Worm (Caenorhabditis elegans) whole organism, L4 larva: ENCODE results near the gene F56D6.9.

Experiments used
- D1046.2 ChIP-seq: fragments of 200-800 bp; sonication (Bioruptor generic); IDR thresholded peaks from 2 replicates; pipeline ENCODE4 v1.3.6; 2022; ENCODE audit warnings: missing genetic modification characterization, missing compliant biosample characterization
- F10B5.3 ChIP-seq: sonication (generic microtip); optimal IDR thresholded peaks from 2 replicates; lab custom pipeline; 2016; ENCODE audit warnings: mild to moderate bottlenecking, missing genetic modification characterization, missing compliant biosample characterization
- F26F4.8 ChIP-seq: fragments of 200-800 bp; sonication (Bioruptor generic); conservative IDR thresholded peaks from 2 replicates; pipeline ENCODE4 v1.3.6; 2022; ENCODE audit warnings: missing genetic modification characterization, missing compliant biosample characterization
- F49E8.2 ChIP-seq: sonication (generic microtip); optimal IDR thresholded peaks from 2 replicates; lab custom pipeline; 2016; ENCODE audit warnings: missing compliant biosample characterization, mild to moderate bottlenecking, missing genetic modification characterization, borderline replicate concordance
- T20F7.1 ChIP-seq: fragments of 200-800 bp; sonication (Bioruptor generic); optimal IDR thresholded peaks from 2 replicates; lab custom pipeline; 2018; ENCODE audit warnings: mild to moderate bottlenecking, missing genetic modification characterization, missing compliant biosample characterization
- T26A8.4 ChIP-seq: fragments of 200-800 bp; sonication (Bioruptor generic); IDR thresholded peaks from 2 replicates; pipeline ENCODE4 v1.3.6; 2022; ENCODE audit warnings: missing genetic modification characterization, missing compliant biosample characterization
- Y105C5A.15 ChIP-seq: fragments of 200-800 bp; sonication (Bioruptor generic); IDR thresholded peaks from 2 replicates; pipeline ENCODE4 v1.3.6; 2022; ENCODE audit warnings: missing genetic modification characterization, missing compliant biosample characterization
- Y5F2A.4 ChIP-seq: fragments of 200-800 bp; sonication (Bioruptor generic); optimal IDR thresholded peaks from 2 replicates; lab custom pipeline; 2018; ENCODE audit warnings: mild to moderate bottlenecking, missing genetic modification characterization, missing compliant biosample characterization
- ZK337.2 ChIP-seq: fragments of 200-800 bp; sonication (Bioruptor generic); IDR thresholded peaks from 2 replicates; pipeline ENCODE4 v1.3.6; 2022; ENCODE audit warnings: missing genetic modification reagents, missing genetic modification characterization, missing compliant biosample characterization
- ama-1 ChIP-seq: fragments of 150-350 bp; optimal IDR thresholded peaks from 2 replicates; lab custom pipeline; 2014; ENCODE audit warnings: inconsistent platforms, mixed read lengths
- ceh-20 ChIP-seq: fragments of 200-800 bp; sonication (Bioruptor generic); IDR thresholded peaks from 2 replicates; pipeline ENCODE4 v1.3.6; 2022; ENCODE audit warnings: missing genetic modification reagents, missing genetic modification characterization, missing compliant biosample characterization
- ceh-28 ChIP-seq: fragments of 150-350 bp; optimal IDR thresholded peaks from 2 replicates; lab custom pipeline; 2014; ENCODE audit warnings: missing biosample characterization, missing genetic modification reagents, missing genetic modification characterization
- ceh-44 ChIP-seq: fragments of 200-800 bp; sonication (Bioruptor generic); IDR thresholded peaks from 2 replicates; pipeline ENCODE4 v1.3.6; 2022; ENCODE audit warnings: missing genetic modification reagents, missing genetic modification characterization, missing compliant biosample characterization
- ctbp-1 ChIP-seq: fragments of 200-800 bp; sonication (Bioruptor generic); IDR thresholded peaks from 2 replicates; pipeline ENCODE4 v1.3.6; 2022; ENCODE audit warnings: missing genetic modification reagents, missing genetic modification characterization, missing compliant biosample characterization
- daf-12 ChIP-seq: fragments of 150-350 bp; optimal IDR thresholded peaks from 2 replicates; lab custom pipeline; 2014; ENCODE audit warnings: missing biosample characterization, missing genetic modification reagents, missing genetic modification characterization
- daf-19 ChIP-seq: fragments of 200-800 bp; sonication (Bioruptor generic); conservative IDR thresholded peaks from 2 replicates; pipeline ENCODE4 v1.3.6; 2022; ENCODE audit warnings: missing genetic modification characterization, missing compliant biosample characterization
- dmd-8 ChIP-seq: fragments of 200-800 bp; sonication (Bioruptor generic); IDR thresholded peaks from 2 replicates; pipeline ENCODE4 v1.3.6; 2022; ENCODE audit warnings: missing genetic modification characterization, missing compliant biosample characterization
- dpl-1 ChIP-seq: fragments of 150-350 bp; optimal IDR thresholded peaks from 2 replicates; lab custom pipeline; 2014; ENCODE audit warnings: missing biosample characterization, missing genetic modification reagents, missing genetic modification characterization
- dve-1 ChIP-seq: sonication (generic microtip); optimal IDR thresholded peaks from 2 replicates; lab custom pipeline; 2017; ENCODE audit warnings: antibody characterized with exemption, mild to moderate bottlenecking, missing genetic modification characterization, missing compliant biosample characterization; ENCODE audit not compliant: insufficient read depth
- fos-1 ChIP-seq: fragments of 150-350 bp; optimal IDR thresholded peaks from 2 replicates; lab custom pipeline; 2014; ENCODE audit warnings: missing biosample characterization, missing genetic modification characterization
- hlh-11 ChIP-seq: fragments of 200-800 bp; sonication (Bioruptor generic); optimal IDR thresholded peaks from 2 replicates; lab custom pipeline; 2018; ENCODE audit warnings: mild to moderate bottlenecking, missing genetic modification characterization, missing compliant biosample characterization
- hmg-1.1 ChIP-seq: fragments of 200-800 bp; sonication (Bioruptor generic); IDR thresholded peaks from 2 replicates; pipeline ENCODE4 v1.3.6; 2022; ENCODE audit warnings: missing genetic modification reagents, missing genetic modification characterization, missing compliant biosample characterization
- jun-1 ChIP-seq: fragments of 150-350 bp; optimal IDR thresholded peaks from 2 replicates; lab custom pipeline; 2014; ENCODE audit warnings: missing biosample characterization, missing genetic modification reagents, missing genetic modification characterization
- lim-7 ChIP-seq: fragments of 200-800 bp; sonication (Bioruptor generic); IDR thresholded peaks from 2 replicates; pipeline ENCODE4 v1.3.6; 2022; ENCODE audit warnings: missing genetic modification characterization, missing compliant biosample characterization
- lin-15B ChIP-seq: fragments of 150-350 bp; sonication (generic microtip); optimal IDR thresholded peaks from 3 replicates; lab custom pipeline; 2014; ENCODE audit warnings: missing biosample characterization, missing genetic modification characterization
- lin-29 ChIP-seq: fragments of 200-800 bp; sonication (Bioruptor generic); IDR thresholded peaks from 2 replicates; pipeline ENCODE4 v1.3.6; 2022; ENCODE audit warnings: missing genetic modification reagents, missing genetic modification characterization, missing compliant biosample characterization
- lin-38 ChIP-seq: fragments of 200-800 bp; sonication (Bioruptor generic); IDR thresholded peaks from 2 replicates; pipeline ENCODE4 v1.3.6; 2022; ENCODE audit warnings: missing genetic modification reagents, missing genetic modification characterization, missing compliant biosample characterization
- lir-3 ChIP-seq: sonication (generic microtip); optimal IDR thresholded peaks from 2 replicates; lab custom pipeline; 2016; ENCODE audit warnings: mild to moderate bottlenecking, missing genetic modification characterization, missing compliant biosample characterization
- mdt-29 ChIP-seq: fragments of 200-800 bp; sonication (Bioruptor generic); IDR thresholded peaks from 2 replicates; pipeline ENCODE4 v1.3.6; 2022; ENCODE audit warnings: missing genetic modification reagents, missing genetic modification characterization, missing compliant biosample characterization
- mes-2 ChIP-seq: sonication (generic microtip); optimal IDR thresholded peaks from 2 replicates; lab custom pipeline; 2016; ENCODE audit warnings: missing genotype, mild to moderate bottlenecking, missing genetic modification characterization, missing compliant biosample characterization; ENCODE audit not compliant: poor library complexity, severe bottlenecking
- nhr-10 ChIP-seq: fragments of 150-350 bp; optimal IDR thresholded peaks from 2 replicates; lab custom pipeline; 2014; ENCODE audit warnings: missing biosample characterization, missing genetic modification characterization
- nhr-11 ChIP-seq: fragments of 150-350 bp; optimal IDR thresholded peaks from 2 replicates; lab custom pipeline; 2014; ENCODE audit warnings: missing biosample characterization, missing genetic modification characterization
- nhr-111 ChIP-seq: fragments of 200-800 bp; sonication (Bioruptor generic); optimal IDR thresholded peaks from 2 replicates; lab custom pipeline; 2018; ENCODE audit warnings: mild to moderate bottlenecking, missing genetic modification characterization, missing compliant biosample characterization
- nhr-25 ChIP-seq: sonication (generic microtip); optimal IDR thresholded peaks from 2 replicates; lab custom pipeline; 2017; ENCODE audit warnings: missing genetic modification characterization, mild to moderate bottlenecking, missing compliant biosample characterization, antibody characterized with exemption, moderate library complexity, borderline replicate concordance; ENCODE audit not compliant: insufficient read depth
- nhr-41 ChIP-seq: fragments of 200-800 bp; sonication (Bioruptor generic); IDR thresholded peaks from 2 replicates; pipeline ENCODE4 v1.3.6; 2022; ENCODE audit warnings: missing genetic modification reagents, missing genetic modification characterization, missing compliant biosample characterization
- pha-4 ChIP-seq, 2 experiments: fragments of 150-350 bp in 1 of 2; fragments of 200-800 bp in 1 of 2; sonication (Bioruptor generic) in 1 of 2; IDR thresholded peaks in 1 of 2; optimal IDR thresholded peaks in 1 of 2; 2 replicates each; pipeline versions ENCODE4 v1.3.6 to Lab custom; 2014 to 2022; ENCODE audit warnings: missing genetic modification characterization in 2 of 2, missing genetic modification reagents in 2 of 2, missing biosample characterization in 1 of 2, missing compliant biosample characterization in 1 of 2
- saeg-2 ChIP-seq: fragments of 200-800 bp; sonication (Bioruptor generic); IDR thresholded peaks from 2 replicates; pipeline ENCODE4 v1.3.6; 2022; ENCODE audit warnings: missing genetic modification reagents, missing genetic modification characterization, missing compliant biosample characterization
- sdz-12 ChIP-seq: fragments of 200-800 bp; sonication (Bioruptor generic); optimal IDR thresholded peaks from 2 replicates; lab custom pipeline; 2018; ENCODE audit warnings: mild to moderate bottlenecking, missing genetic modification characterization, missing compliant biosample characterization
- spr-1 ChIP-seq: sonication (generic microtip); optimal IDR thresholded peaks from 2 replicates; lab custom pipeline; 2016; ENCODE audit warnings: mild to moderate bottlenecking, missing genetic modification characterization, missing compliant biosample characterization
- spr-3 ChIP-seq: fragments of 200-800 bp; sonication (Bioruptor generic); optimal IDR thresholded peaks from 2 replicates; lab custom pipeline; 2018; ENCODE audit warnings: mild to moderate bottlenecking, missing genetic modification characterization, missing compliant biosample characterization
- tra-1 ChIP-seq: fragments of 200-800 bp; sonication (Bioruptor generic); IDR thresholded peaks from 2 replicates; pipeline ENCODE4 v1.3.6; 2022; ENCODE audit warnings: missing genetic modification reagents, missing genetic modification characterization, missing compliant biosample characterization
- unc-130 ChIP-seq: sonication (generic microtip); optimal IDR thresholded peaks from 2 replicates; lab custom pipeline; 2016; ENCODE audit warnings: missing genetic modification reagents, missing genetic modification characterization, missing compliant biosample characterization
- unc-39 ChIP-seq: sonication (generic microtip); optimal IDR thresholded peaks from 2 replicates; lab custom pipeline; 2017; ENCODE audit warnings: missing biosample characterization, missing genetic modification characterization
- vab-7 ChIP-seq: fragments of 200-800 bp; sonication (Bioruptor generic); IDR thresholded peaks from 2 replicates; pipeline ENCODE4 v1.3.6; 2022; ENCODE audit warnings: missing genetic modification reagents, missing genetic modification characterization, missing compliant biosample characterization
- zag-1 ChIP-seq: fragments of 150-350 bp; optimal IDR thresholded peaks from 2 replicates; lab custom pipeline; 2014; ENCODE audit warnings: missing biosample characterization, missing genetic modification characterization

Gene F56D6.9

ce11 chrIV:3902955-3903354 lies 10.8 kb downstream of the F56D6.9 start, which contains the start of gene F56D6.6:
F56D6.6 (plus strand) TSS chrIV:3903255.
- TF ChIP-seq unc-130 (GFP tag; lab: Kevin White, UChicago) (no peak), dpl-1 (no peak), spr-1 (tag; lab: Kevin White, UChicago) (no peak), fos-1 (tag; lab: Kevin White, UChicago) (no peak), T26A8.4 (GFP tag; lab: Robert Waterston, UW) (no peak), F26F4.8 (no peak), T20F7.1 (no peak), nhr-25 (tag; lab: Kevin White, UChicago) (no peak), nhr-111 (GFP tag; lab: Kevin White, UChicago) (no peak), lin-38 (GFP tag; lab: Robert Waterston, UW) (no peak), spr-3 (no peak), ceh-20 (no peak), pha-4 (GFP tag; IDR thresholded peaks at IDR 0.05; lab: Robert Waterston, UW) (no peak), pha-4 (tag; optimal IDR thresholded peaks at IDR 0.05; lab: Kevin White, UChicago) (no peak), unc-39 (no peak), daf-19 (GFP tag; lab: Robert Waterston, UW) (no peak), mdt-29 (GFP tag; lab: Robert Waterston, UW) (no peak)

ce11 chrIV:3904620-3905019 lies 12.5 kb downstream of the F56D6.9 start, which contains the start of gene F56D6.21:
F56D6.21 (plus strand) TSS chrIV:3904920.
- TF ChIP-seq nhr-10 (tag; lab: Kevin White, UChicago) = no peak
- TF ChIP-seq Y5F2A.4 (GFP tag; lab: Kevin White, UChicago) = no peak
- TF ChIP-seq D1046.2 = no peak
- TF ChIP-seq tra-1 = no peak
- no peak for TF ChIP-seq saeg-2 (GFP tag; lab: Robert Waterston, UW)
- no peak for TF ChIP-seq nhr-41
- no peak for TF ChIP-seq hlh-11 (tag; lab: Kevin White, UChicago)
- no peak for TF ChIP-seq F49E8.2
- TF ChIP-seq lim-7 (GFP tag; lab: Robert Waterston, UW) = no peak
- no peak for TF ChIP-seq lin-15B (tag; lab: Kevin White, UChicago)
- TF ChIP-seq jun-1 = no peak
- TF ChIP-seq unc-39 = no peak
- no peak for TF ChIP-seq pha-4 (GFP tag; IDR thresholded peaks at IDR 0.05; lab: Robert Waterston, UW)
- TF ChIP-seq pha-4 (tag; optimal IDR thresholded peaks at IDR 0.05; lab: Kevin White, UChicago) = no peak
- no peak for TF ChIP-seq ctbp-1
- no peak for TF ChIP-seq hmg-1.1
- no peak for TF ChIP-seq ceh-44 (GFP tag; lab: Robert Waterston, UW)
- TF ChIP-seq T20F7.1 = no peak
- no peak for TF ChIP-seq lin-29 (GFP tag; lab: Robert Waterston, UW)

- TF ChIP-seq D1046.2 (no peak), ama-1 (no peak), F10B5.3 (no peak), hmg-1.1 (no peak), ceh-28 (tag; lab: Kevin White, UChicago) (no peak), mes-2 (tag; lab: Kevin White, UChicago) (no peak), zag-1 (tag; lab: Kevin White, UChicago) (no peak), dve-1 (no peak), lir-3 (tag; lab: Kevin White, UChicago) (no peak), dmd-8 (no peak), F26F4.8 (no peak), sdz-12 (GFP tag; lab: Kevin White, UChicago) (no peak), daf-12 (tag; lab: Kevin White, UChicago) (no peak), Y105C5A.15 (GFP tag; lab: Robert Waterston, UW) (no peak), ZK337.2 (GFP tag; lab: Robert Waterston, UW) (no peak), nhr-11 (tag; lab: Kevin White, UChicago) (no peak), vab-7 (GFP tag; lab: Robert Waterston, UW) (no peak)
Observed at ce11 chrIV:3906393-3906792, 14.3 kb downstream of the F56D6.9 start, which contains the start of gene F56D6.11. F56D6.11 (minus strand) TSS chrIV:3906493.
